Worm (Caenorhabditis elegans) whole organism, L4 larva: ENCODE measurements around the gene F01D5.1.

Experiments used
- F44E2.7 ChIP-seq: fragments of 200-800 bp; sonication (Bioruptor generic); IDR thresholded peaks from 2 replicates; pipeline ENCODE4 v2.1.2; 2022; ENCODE audit warnings: missing genetic modification characterization, missing compliant biosample characterization
- ZK337.2 ChIP-seq: fragments of 200-800 bp; sonication (Bioruptor generic); IDR thresholded peaks from 2 replicates; pipeline ENCODE4 v1.3.6; 2022; ENCODE audit warnings: missing genetic modification reagents, missing genetic modification characterization, missing compliant biosample characterization
- ZK546.5 ChIP-seq, 2 experiments: sonication (generic microtip); optimal IDR thresholded peaks; 2 replicates each; lab custom pipeline; 2017; ENCODE audit warnings: missing biosample characterization in 2 of 2, missing genetic modification characterization in 2 of 2
- ama-1 ChIP-seq: fragments of 150-350 bp; optimal IDR thresholded peaks from 2 replicates; lab custom pipeline; 2014; ENCODE audit warnings: inconsistent platforms, mixed read lengths
- arid-1 ChIP-seq: fragments of 200-800 bp; sonication (Bioruptor generic); conservative IDR thresholded peaks from 2 replicates; pipeline ENCODE4 v1.3.6; 2022; ENCODE audit warnings: missing genetic modification reagents, missing genetic modification characterization, missing compliant biosample characterization
- attf-4 ChIP-seq: sonication (generic microtip); optimal IDR thresholded peaks from 3 replicates; lab custom pipeline; 2017; ENCODE audit warnings: missing biosample characterization, missing genetic modification characterization
- ceh-32 ChIP-seq: sonication (generic microtip); optimal IDR thresholded peaks from 2 replicates; lab custom pipeline; 2016; ENCODE audit warnings: mild to moderate bottlenecking, missing genetic modification characterization, missing compliant biosample characterization; ENCODE audit not compliant: poor library complexity
- ceh-44 ChIP-seq: fragments of 200-800 bp; sonication (Bioruptor generic); IDR thresholded peaks from 2 replicates; pipeline ENCODE4 v1.3.6; 2022; ENCODE audit warnings: missing genetic modification reagents, missing genetic modification characterization, missing compliant biosample characterization
- cey-2 ChIP-seq: sonication (generic microtip); optimal IDR thresholded peaks from 3 replicates; lab custom pipeline; 2017; ENCODE audit warnings: missing genetic modification characterization, mild to moderate bottlenecking, missing compliant biosample characterization, antibody characterized with exemption, borderline replicate concordance; ENCODE audit not compliant: insufficient read depth
- daf-19 ChIP-seq: fragments of 200-800 bp; sonication (Bioruptor generic); conservative IDR thresholded peaks from 2 replicates; pipeline ENCODE4 v1.3.6; 2022; ENCODE audit warnings: missing genetic modification characterization, missing compliant biosample characterization
- dmd-6 ChIP-seq: fragments of 200-800 bp; sonication (Bioruptor generic); IDR thresholded peaks from 2 replicates; pipeline ENCODE4 v1.3.6; 2022; ENCODE audit warnings: missing genetic modification reagents, missing genetic modification characterization, missing compliant biosample characterization
- dmd-8 ChIP-seq: fragments of 200-800 bp; sonication (Bioruptor generic); IDR thresholded peaks from 2 replicates; pipeline ENCODE4 v1.3.6; 2022; ENCODE audit warnings: missing genetic modification characterization, missing compliant biosample characterization
- dpl-1 ChIP-seq: fragments of 150-350 bp; optimal IDR thresholded peaks from 2 replicates; lab custom pipeline; 2014; ENCODE audit warnings: missing biosample characterization, missing genetic modification reagents, missing genetic modification characterization
- dve-1 ChIP-seq: sonication (generic microtip); optimal IDR thresholded peaks from 2 replicates; lab custom pipeline; 2017; ENCODE audit warnings: antibody characterized with exemption, mild to moderate bottlenecking, missing genetic modification characterization, missing compliant biosample characterization; ENCODE audit not compliant: insufficient read depth
- egl-43 ChIP-seq: fragments of 200-800 bp; sonication (Bioruptor generic); IDR thresholded peaks from 2 replicates; pipeline ENCODE4 v1.3.6; 2022; ENCODE audit warnings: missing genetic modification reagents, missing genetic modification characterization, missing compliant biosample characterization
- gei-8 ChIP-seq: fragments of 200-800 bp; sonication (Bioruptor generic); optimal IDR thresholded peaks from 2 replicates; lab custom pipeline; 2018; ENCODE audit warnings: mild to moderate bottlenecking, missing genetic modification characterization, missing compliant biosample characterization
- hif-1 ChIP-seq, 2 experiments: sonication (generic microtip); optimal IDR thresholded peaks; 2 replicates each; lab custom pipeline; 2016 to 2017; ENCODE audit warnings: missing compliant biosample characterization in 2 of 2, missing genetic modification characterization in 2 of 2, missing genetic modification reagents in 2 of 2, missing genotype in 2 of 2, mild to moderate bottlenecking in 1 of 2
- hlh-11 ChIP-seq: fragments of 200-800 bp; sonication (Bioruptor generic); optimal IDR thresholded peaks from 2 replicates; lab custom pipeline; 2018; ENCODE audit warnings: mild to moderate bottlenecking, missing genetic modification characterization, missing compliant biosample characterization
- lim-7 ChIP-seq: fragments of 200-800 bp; sonication (Bioruptor generic); IDR thresholded peaks from 2 replicates; pipeline ENCODE4 v1.3.6; 2022; ENCODE audit warnings: missing genetic modification characterization, missing compliant biosample characterization
- lin-1 ChIP-seq: fragments of 200-800 bp; sonication (Bioruptor generic); IDR thresholded peaks from 2 replicates; pipeline ENCODE4 v1.3.6; 2022; ENCODE audit warnings: missing genetic modification reagents, missing genetic modification characterization, missing compliant biosample characterization
- lin-38 ChIP-seq: fragments of 200-800 bp; sonication (Bioruptor generic); IDR thresholded peaks from 2 replicates; pipeline ENCODE4 v1.3.6; 2022; ENCODE audit warnings: missing genetic modification reagents, missing genetic modification characterization, missing compliant biosample characterization
- madf-5 ChIP-seq, 2 experiments: fragments of 200-800 bp; sonication (Bioruptor generic); IDR thresholded peaks; 2 replicates each; pipeline ENCODE4 v1.3.6; 2022; ENCODE audit warnings: missing compliant biosample characterization in 2 of 2, missing genetic modification characterization in 2 of 2
- mdt-29 ChIP-seq: fragments of 200-800 bp; sonication (Bioruptor generic); IDR thresholded peaks from 2 replicates; pipeline ENCODE4 v1.3.6; 2022; ENCODE audit warnings: missing genetic modification reagents, missing genetic modification characterization, missing compliant biosample characterization
- mep-1 ChIP-seq: fragments of 150-350 bp; sonication (generic microtip); optimal IDR thresholded peaks from 3 replicates; lab custom pipeline; 2014; ENCODE audit warnings: missing biosample characterization, missing genetic modification characterization
- mes-2 ChIP-seq: sonication (generic microtip); optimal IDR thresholded peaks from 2 replicates; lab custom pipeline; 2016; ENCODE audit warnings: missing genotype, mild to moderate bottlenecking, missing genetic modification characterization, missing compliant biosample characterization; ENCODE audit not compliant: poor library complexity, severe bottlenecking
- mxl-3 ChIP-seq: fragments of 200-800 bp; sonication (Bioruptor generic); optimal IDR thresholded peaks from 2 replicates; lab custom pipeline; 2018; ENCODE audit warnings: mild to moderate bottlenecking, missing genetic modification characterization, missing compliant biosample characterization
- nhr-11 ChIP-seq: fragments of 150-350 bp; optimal IDR thresholded peaks from 2 replicates; lab custom pipeline; 2014; ENCODE audit warnings: missing biosample characterization, missing genetic modification characterization
- nhr-111 ChIP-seq: fragments of 200-800 bp; sonication (Bioruptor generic); optimal IDR thresholded peaks from 2 replicates; lab custom pipeline; 2018; ENCODE audit warnings: mild to moderate bottlenecking, missing genetic modification characterization, missing compliant biosample characterization
- nhr-25 ChIP-seq: sonication (generic microtip); optimal IDR thresholded peaks from 2 replicates; lab custom pipeline; 2017; ENCODE audit warnings: missing genetic modification characterization, mild to moderate bottlenecking, missing compliant biosample characterization, antibody characterized with exemption, moderate library complexity, borderline replicate concordance; ENCODE audit not compliant: insufficient read depth
- nhr-42 ChIP-seq: fragments of 200-800 bp; sonication (Bioruptor generic); IDR thresholded peaks from 2 replicates; pipeline ENCODE4 v1.3.6; 2022; ENCODE audit warnings: missing genetic modification characterization, missing compliant biosample characterization
- nhr-6 ChIP-seq: fragments of 150-350 bp; optimal IDR thresholded peaks from 2 replicates; lab custom pipeline; 2014; ENCODE audit warnings: missing biosample characterization, missing genetic modification characterization
- pha-4 ChIP-seq, 2 experiments: fragments of 150-350 bp in 1 of 2; fragments of 200-800 bp in 1 of 2; sonication (Bioruptor generic) in 1 of 2; IDR thresholded peaks in 1 of 2; optimal IDR thresholded peaks in 1 of 2; 2 replicates each; pipeline versions ENCODE4 v1.3.6 to Lab custom; 2014 to 2022; ENCODE audit warnings: missing genetic modification characterization in 2 of 2, missing genetic modification reagents in 2 of 2, missing biosample characterization in 1 of 2, missing compliant biosample characterization in 1 of 2
- php-3 ChIP-seq: fragments of 200-800 bp; sonication (Bioruptor generic); IDR thresholded peaks from 2 replicates; pipeline ENCODE4 v1.3.6; 2022; ENCODE audit warnings: missing genetic modification reagents, missing genetic modification characterization, missing compliant biosample characterization
- pqm-1 ChIP-seq: sonication (generic microtip); optimal IDR thresholded peaks from 2 replicates; lab custom pipeline; 2017; ENCODE audit warnings: missing biosample characterization, missing genetic modification characterization
- saeg-2 ChIP-seq: fragments of 200-800 bp; sonication (Bioruptor generic); IDR thresholded peaks from 2 replicates; pipeline ENCODE4 v1.3.6; 2022; ENCODE audit warnings: missing genetic modification reagents, missing genetic modification characterization, missing compliant biosample characterization
- set-16 ChIP-seq: fragments of 200-800 bp; sonication (Bioruptor generic); IDR thresholded peaks from 2 replicates; pipeline ENCODE4 v1.3.6; 2022; ENCODE audit warnings: missing genetic modification reagents, missing genetic modification characterization, missing compliant biosample characterization
- skn-1 ChIP-seq: fragments of 150-350 bp; optimal IDR thresholded peaks from 2 replicates; lab custom pipeline; 2014; ENCODE audit warnings: missing biosample characterization, missing genetic modification characterization
- spr-1 ChIP-seq: sonication (generic microtip); optimal IDR thresholded peaks from 2 replicates; lab custom pipeline; 2016; ENCODE audit warnings: mild to moderate bottlenecking, missing genetic modification characterization, missing compliant biosample characterization
- spr-3 ChIP-seq: fragments of 200-800 bp; sonication (Bioruptor generic); optimal IDR thresholded peaks from 2 replicates; lab custom pipeline; 2018; ENCODE audit warnings: mild to moderate bottlenecking, missing genetic modification characterization, missing compliant biosample characterization
- vab-7 ChIP-seq: fragments of 200-800 bp; sonication (Bioruptor generic); IDR thresholded peaks from 2 replicates; pipeline ENCODE4 v1.3.6; 2022; ENCODE audit warnings: missing genetic modification reagents, missing genetic modification characterization, missing compliant biosample characterization
- zfp-2 ChIP-seq: sonication (generic microtip); optimal IDR thresholded peaks from 2 replicates; lab custom pipeline; 2016; ENCODE audit warnings: mild to moderate bottlenecking, missing genetic modification characterization, missing compliant biosample characterization
- ztf-11 ChIP-seq: fragments of 150-350 bp; optimal IDR thresholded peaks from 2 replicates; lab custom pipeline; 2014; ENCODE audit warnings: missing biosample characterization, missing genetic modification characterization

Gene F01D5.1

DNA sequence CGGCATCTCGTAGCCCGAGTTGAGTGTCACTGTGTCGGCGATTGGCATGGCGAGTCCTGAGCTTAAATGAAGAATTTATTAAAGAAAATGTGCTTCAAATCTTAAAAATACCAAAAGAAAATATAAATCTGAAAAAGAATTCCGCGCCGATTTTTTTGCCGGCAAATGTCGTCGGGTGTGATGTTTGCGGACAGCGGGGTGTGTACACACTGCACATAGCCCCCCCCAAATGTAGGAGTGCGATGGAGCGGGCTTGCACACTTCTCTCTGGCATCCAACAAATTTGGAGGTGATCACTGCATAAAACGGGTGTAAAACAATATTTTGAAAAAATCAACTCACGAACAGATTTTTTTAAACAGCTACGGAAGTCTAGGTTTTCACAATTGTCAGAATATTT, 21.2 kb downstream of the F01D5.1 start, which contains the start of gene Y39G8B.2 (continued):
- TF ChIP-seq daf-19 (GFP tag; lab: Robert Waterston, UW) (no peak), ama-1 (no peak), nhr-25 (peak; percentile 66), vab-7 (GFP tag; lab: Robert Waterston, UW) (no peak), spr-3 (GFP tag; lab: Kevin White, UChicago) (no peak), ceh-44 (no peak), nhr-111 (no peak), lin-38 (GFP tag; lab: Robert Waterston, UW) (no peak), hif-1 (tag; optimal IDR thresholded peaks at IDR 0.05; lab: Kevin White, UChicago) (peak in 1 of 2 experiments; percentile 73), ZK546.5 (tag; optimal IDR thresholded peaks at IDR 0.05; lab: Kevin White, UChicago) (no peak), set-16 (no peak), mes-2 (tag; lab: Kevin White, UChicago) (peak; percentile 90), madf-5 (GFP tag; IDR thresholded peaks at IDR 0.05; lab: Robert Waterston, UW) (no peak), nhr-11 (peak; percentile 72), dmd-8 (GFP tag; lab: Robert Waterston, UW) (no peak), arid-1 (no peak), zfp-2 (tag; lab: Kevin White, UChicago) (peak; percentile 14), ZK337.2 (no peak), skn-1 (no peak), pqm-1 (no peak), php-3 (GFP tag; lab: Robert Waterston, UW) (no peak), attf-4 (tag; lab: Kevin White, UChicago) (no peak), egl-43 (GFP tag; lab: Robert Waterston, UW) (no peak), nhr-42 (GFP tag; lab: Robert Waterston, UW) (peak; percentile 88), gei-8 (GFP tag; lab: Kevin White, UChicago) (no peak), mdt-29 (GFP tag; lab: Robert Waterston, UW) (no peak), ceh-32 (tag; lab: Kevin White, UChicago) (no peak), spr-1 (tag; lab: Kevin White, UChicago) (no peak), hlh-11 (peak; percentile 81), ztf-11 (tag; lab: Kevin White, UChicago) (no peak), cey-2 (tag; lab: Kevin White, UChicago) (no peak), nhr-6 (peak; percentile 74), mxl-3 (GFP tag; lab: Kevin White, UChicago) (peak; percentile 76), mep-1 (tag; lab: Kevin White, UChicago) (peak; percentile 90), pha-4 (GFP tag; IDR thresholded peaks at IDR 0.05; lab: Robert Waterston, UW) (no peak), pha-4 (tag; optimal IDR thresholded peaks at IDR 0.05; lab: Kevin White, UChicago) (peak; percentile 4), dpl-1 (GFP tag; lab: Kevin White, UChicago) (peak; percentile 85), saeg-2 (GFP tag; lab: Robert Waterston, UW) (no peak), lim-7 (no peak), F44E2.7 (GFP tag; lab: Robert Waterston, UW) (no peak), dmd-6 (GFP tag; lab: Robert Waterston, UW) (peak; percentile 72), dve-1 (tag; lab: Kevin White, UChicago) (peak; percentile 89), lin-1 (GFP tag; lab: Robert Waterston, UW) (0 out of 2 replicates have a peak, but pooled peaks have one; percentile 16)
